Worm (Caenorhabditis elegans): Measurements from ENCODE around the gene catp-8.

The catp-8 gene

ce11 chrIV:11480027-11480896 lies 1.2 kb upstream of the catp-8 start, which contains the start of the genes mbf-1 and nse-4 (continued):
- TF ChIP-seq athp-1 (tag; optimal IDR thresholded peaks at IDR 0.05), result no peak
- no peak for TF ChIP-seq atf-7 (tag; optimal IDR thresholded peaks at IDR 0.05)
- no peak for TF ChIP-seq Y56A3A.18 (GFP tag; IDR thresholded peaks at IDR 0.05)
- peak in 1 of 2 experiments; percentile 12 for TF ChIP-seq let-607 (tag; optimal IDR thresholded peaks at IDR 0.05)
- peak; percentile 32; the same call in 1 of the 2 replicates for TF ChIP-seq mcd-1 (GFP tag; IDR thresholded peaks at IDR 0.05)
- TF ChIP-seq die-1 (tag; optimal IDR thresholded peaks at IDR 0.05), result no peak
- no peak for TF ChIP-seq B0261.1 (tag; optimal IDR thresholded peaks at IDR 0.05)
- no peak for TF ChIP-seq nfya-2 (GFP tag; IDR thresholded peaks at IDR 0.05)
- TF ChIP-seq rpc-1 (optimal IDR thresholded peaks at IDR 0.05), result peak; percentile 34
- TF ChIP-seq rpc-1 (tag; optimal IDR thresholded peaks at IDR 0.05), result no peak
- TF ChIP-seq B0019.2 (GFP tag; conservative IDR thresholded peaks at IDR 0.05), result no peak
- peak; percentile 51 for TF ChIP-seq snpc-1.3 (tag; optimal IDR thresholded peaks at IDR 0.05; ENCODE audit: insufficient read depth)
- TF ChIP-seq unc-62 (GFP tag; optimal IDR thresholded peaks at IDR 0.05), result no peak
- TF ChIP-seq zim-3 (tag; optimal IDR thresholded peaks at IDR 0.05), result no peak
- TF ChIP-seq F55B11.4 (tag; optimal IDR thresholded peaks at IDR 0.05; ENCODE audit: borderline replicate concordance, insufficient read depth), result no peak
- peak; percentile 98 for TF ChIP-seq hsf-1 (GFP tag; IDR thresholded peaks at IDR 0.05)
- no peak for TF ChIP-seq efl-1 (GFP tag; optimal IDR thresholded peaks at IDR 0.05)
- no peak for TF ChIP-seq B0336.3 (GFP tag; IDR thresholded peaks at IDR 0.05)
- TF ChIP-seq attf-3 (GFP tag; conservative IDR thresholded peaks at IDR 0.05), result no peak
- TF ChIP-seq ztf-28 (GFP tag; IDR thresholded peaks at IDR 0.05), result no peak
- TF ChIP-seq bed-2 (GFP tag; IDR thresholded peaks at IDR 0.05), result no peak
- TF ChIP-seq dpl-1 (GFP tag; optimal IDR thresholded peaks at IDR 0.05), result peak; percentile 61
- no peak for TF ChIP-seq chd-7 (tag; optimal IDR thresholded peaks at IDR 0.05)
- no peak for TF ChIP-seq hrde-1 (tag; optimal IDR thresholded peaks at IDR 0.05; ENCODE audit: borderline replicate concordance)
- peak in 1 of 3 experiments; percentile 61 for TF ChIP-seq lin-35 (GFP tag; optimal IDR thresholded peaks at IDR 0.05)
- TF ChIP-seq T26A5.8 (tag; optimal IDR thresholded peaks at IDR 0.05), result no peak
- no peak for TF ChIP-seq sea-2 (GFP tag; IDR thresholded peaks at IDR 0.05)
- TF ChIP-seq Y95B8A.8 (GFP tag; IDR thresholded peaks at IDR 0.05), result no peak
- TF ChIP-seq lin-26 (GFP tag; IDR thresholded peaks at IDR 0.05), result peak; percentile 71; the same call in 1 of the 2 replicates
- peak; percentile 4 for TF ChIP-seq ceh-27 (GFP tag; optimal IDR thresholded peaks at IDR 0.05)
- peak; percentile 1 for TF ChIP-seq ama-1 (optimal IDR thresholded peaks at IDR 0.05)
- no peak for TF ChIP-seq ama-1 (GFP tag; optimal IDR thresholded peaks at IDR 0.05)
- no peak for TF ChIP-seq pha-4 (tag; optimal IDR thresholded peaks at IDR 0.05)
- TF ChIP-seq nhr-120 (GFP tag; IDR thresholded peaks at IDR 0.05), result no peak
- TF ChIP-seq ztf-3 (GFP tag; optimal IDR thresholded peaks at IDR 0.05), result no peak
- no peak for TF ChIP-seq ceh-100 (GFP tag; IDR thresholded peaks at IDR 0.05)
- no peak for TF ChIP-seq C06A6.2 (GFP tag; conservative IDR thresholded peaks at IDR 0.05)
- TF ChIP-seq nhr-80 (tag; optimal IDR thresholded peaks at IDR 0.05), result no peak
- no peak for TF ChIP-seq xnd-1 (tag; optimal IDR thresholded peaks at IDR 0.05)
- no peak for TF ChIP-seq nfya-1 (tag; optimal IDR thresholded peaks at IDR 0.05; ENCODE audit: borderline replicate concordance, insufficient read depth)
- no peak for TF ChIP-seq lag-1 (GFP tag; IDR thresholded peaks at IDR 0.05)
- no peak for TF ChIP-seq cebp-2 (GFP tag; IDR thresholded peaks at IDR 0.05)
- TF ChIP-seq lir-1 (GFP tag; conservative IDR thresholded peaks at IDR 0.05), result no peak
- peak; percentile 53 for TF ChIP-seq F33H1.4 (GFP tag; IDR thresholded peaks at IDR 0.05)
- no peak for TF ChIP-seq Y53G8AR.9 (GFP tag; conservative IDR thresholded peaks at IDR 0.05)
- TF ChIP-seq hlh-12 (tag; optimal IDR thresholded peaks at IDR 0.05), result no peak
- no peak for TF ChIP-seq F57A8.1 (GFP tag; optimal IDR thresholded peaks at IDR 0.05)
- peak; percentile 44 for TF ChIP-seq tbp1 (GFP tag; optimal IDR thresholded peaks at IDR 0.05)

All from whole organism, young adult.